Worm (Caenorhabditis elegans) whole organism, L4/young adult: ENCODE results near the gene gcy-19.

Experiments
- W03F9.2 ChIP-seq: fragments of 150-350 bp; optimal IDR thresholded peaks from 2 replicates; lab custom pipeline; 2014; ENCODE audit warnings: missing biosample characterization, missing genetic modification characterization
- dao-5 ChIP-seq: sonication (generic microtip); optimal IDR thresholded peaks from 2 replicates; lab custom pipeline; 2016; ENCODE audit warnings: missing genotype, missing genetic modification characterization, moderate library complexity, missing compliant biosample characterization
- him-1 ChIP-seq: sonication (generic microtip); optimal IDR thresholded peaks from 2 replicates; lab custom pipeline; 2016; ENCODE audit warnings: missing genotype, missing genetic modification reagents, missing genetic modification characterization, missing compliant biosample characterization

The gcy-19 gene

ce11 chrII:3267815-3268214, 8.7 kb upstream of the gcy-19 start:
- TF ChIP-seq dao-5 (tag; lab: Kevin White, UChicago): no peak
- no peak for TF ChIP-seq W03F9.2 (tag; lab: Kevin White, UChicago)
- no peak for TF ChIP-seq him-1 (tag; lab: Kevin White, UChicago)

DNA sequence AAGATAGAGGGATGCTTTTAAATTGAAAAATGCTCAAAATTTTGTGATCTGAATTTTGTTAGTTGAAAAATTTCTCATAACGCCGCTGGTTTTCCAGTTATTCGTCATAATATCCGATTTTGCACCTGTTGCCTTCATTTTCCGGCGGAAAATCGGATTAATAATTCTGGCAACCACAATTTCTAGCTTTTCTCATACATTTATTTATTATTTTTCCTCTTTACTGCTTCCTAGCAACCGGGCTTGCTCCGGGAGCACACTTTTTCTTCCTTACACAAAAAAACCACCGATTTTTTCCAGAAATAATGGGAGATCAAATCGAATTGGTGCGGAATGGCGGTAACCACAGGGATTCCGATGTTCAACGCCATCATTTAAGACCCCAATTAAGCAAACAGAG, 8.2 kb upstream of the gcy-19 start, which contains the start of gene F02E11.7:
Gene F02E11.7, plus strand, starts transcription at position 301 of the 400 bp plus-strand sequence.
- TF ChIP-seq dao-5 (tag; lab: Kevin White, UChicago) (no peak), W03F9.2 (tag; lab: Kevin White, UChicago) (no peak), him-1 (tag; lab: Kevin White, UChicago) (no peak)

ce11 chrII:3264704-3265103, 5.5 kb upstream of the gcy-19 start:
- TF ChIP-seq him-1 (tag; lab: Kevin White, UChicago): no peak
- no peak for TF ChIP-seq W03F9.2 (tag; lab: Kevin White, UChicago)
- no peak for TF ChIP-seq dao-5 (tag; lab: Kevin White, UChicago)

ce11 chrII:3262504-3262903, 3.4 kb upstream of the gcy-19 start, which contains the start of gene F02E11.2:
Gene F02E11.2 (plus strand): TSS chrII:3262804.
- TF ChIP-seq him-1 (tag; lab: Kevin White, UChicago) (no peak), W03F9.2 (tag; lab: Kevin White, UChicago) (no peak), dao-5 (tag; lab: Kevin White, UChicago) (no peak)

DNA sequence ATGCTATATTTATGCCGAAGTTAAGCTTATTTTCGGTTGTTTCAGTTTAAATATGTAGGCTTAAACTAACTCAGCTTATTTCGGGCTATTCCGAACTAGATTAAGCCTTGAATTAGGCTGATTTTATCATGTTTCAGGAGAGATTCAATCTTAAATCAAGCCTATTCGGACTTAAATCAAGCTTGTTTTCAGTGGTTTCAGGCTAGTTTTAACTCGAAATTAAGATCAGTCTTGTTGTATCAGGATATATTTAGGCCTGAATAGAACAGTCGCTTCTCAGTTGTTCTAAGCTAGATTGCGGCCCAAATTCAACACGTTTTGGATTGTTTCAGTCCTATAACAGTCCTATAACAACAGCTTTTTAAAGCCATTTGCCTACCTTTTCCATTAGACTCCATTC, 7.4 kb downstream of the gcy-19 start:
- no peak for TF ChIP-seq W03F9.2 (tag; lab: Kevin White, UChicago)

DNA sequence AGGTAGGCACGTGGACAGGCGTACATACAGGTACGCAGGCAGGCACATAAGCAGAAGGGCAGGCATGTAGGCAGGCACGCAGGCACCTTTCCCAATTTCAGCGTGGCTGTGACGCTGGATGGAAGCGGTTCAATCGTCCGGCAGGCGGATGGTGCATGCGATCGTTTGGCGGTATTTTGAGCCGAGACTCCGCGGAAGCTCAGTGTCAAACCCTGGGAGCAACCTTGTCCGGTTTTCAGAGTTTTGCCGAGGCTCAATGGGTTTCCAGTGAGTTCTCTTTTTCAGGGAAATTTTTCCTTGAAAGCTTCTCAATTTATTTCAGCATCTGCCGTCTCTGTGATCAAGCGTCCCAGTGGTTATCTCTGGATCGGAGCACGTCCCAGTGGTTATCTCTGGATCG, 9.0 kb downstream of the gcy-19 start:
- no peak for TF ChIP-seq him-1 (tag; lab: Kevin White, UChicago)
- no peak for TF ChIP-seq W03F9.2 (tag; lab: Kevin White, UChicago)
- TF ChIP-seq dao-5 (tag; lab: Kevin White, UChicago): no peak

DNA sequence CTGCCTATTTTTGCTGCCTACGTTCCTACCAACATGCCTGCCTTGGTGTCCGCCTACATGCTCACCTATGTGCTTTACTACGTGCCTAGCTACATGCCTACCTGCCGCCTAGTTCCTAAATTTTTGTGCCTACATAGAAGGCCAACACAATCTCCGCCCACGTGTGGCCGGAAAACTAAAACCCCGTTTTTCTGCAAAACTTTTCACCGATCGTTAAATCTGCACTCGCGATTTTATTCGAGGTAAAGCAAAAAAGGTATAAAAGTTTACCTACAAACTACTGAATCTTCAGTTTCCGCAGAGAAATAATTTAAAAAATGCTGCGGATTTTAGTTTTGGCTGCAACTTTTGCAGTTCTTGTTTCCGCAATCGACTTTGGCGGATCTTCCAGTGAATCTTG, 9.7 kb downstream of the gcy-19 start, which contains the start of gene clec-124:
Gene clec-124, plus strand, starts transcription at position 301 of the 400 bp plus-strand sequence.
- TF ChIP-seq W03F9.2 (tag; lab: Kevin White, UChicago): no peak
- no peak for TF ChIP-seq him-1 (tag; lab: Kevin White, UChicago)
- TF ChIP-seq dao-5 (tag; lab: Kevin White, UChicago): no peak

- no peak for TF ChIP-seq dao-5 (tag; lab: Kevin White, UChicago)
- TF ChIP-seq him-1 (tag; lab: Kevin White, UChicago): no peak
- no peak for TF ChIP-seq W03F9.2 (tag; lab: Kevin White, UChicago)
These were observed 11.0 kb downstream of the gcy-19 start, which contains the start of the genes fbxc-50 and C17F4.2 for ce11 chrII:3248043-3248718. Gene fbxc-50 (minus strand): TSS chrII:3248123. Gene C17F4.2 (plus strand): TSS chrII:3248668.

ce11 chrII:3247556-3247955, 11.6 kb downstream of the gcy-19 start:
- TF ChIP-seq dao-5 (tag; lab: Kevin White, UChicago): no peak
- no peak for TF ChIP-seq him-1 (tag; lab: Kevin White, UChicago)
- TF ChIP-seq W03F9.2 (tag; lab: Kevin White, UChicago): no peak

DNA sequence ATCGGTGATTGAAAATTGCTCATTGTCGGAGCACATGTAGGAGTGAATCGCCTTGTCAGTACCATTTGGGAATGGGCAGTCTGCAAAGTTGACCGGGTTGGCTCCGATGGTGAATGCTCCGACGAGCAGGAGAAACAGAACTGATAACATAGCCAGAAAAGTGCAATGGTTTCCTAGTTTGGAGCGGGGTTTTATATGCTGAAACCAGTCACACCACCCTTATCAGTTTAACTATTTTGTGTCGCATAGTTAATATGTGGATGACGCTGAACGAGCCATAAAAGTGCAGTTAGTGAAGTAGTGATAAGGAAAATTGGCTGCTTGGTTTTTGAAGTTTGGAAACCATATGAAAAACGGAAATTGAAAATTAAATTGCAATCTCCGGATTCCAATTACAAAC, 13.3 kb downstream of the gcy-19 start, which contains the start of gene C17F4.7:
Gene C17F4.7, minus strand, starts transcription at position 180 of the 400 bp plus-strand sequence.
- no peak for TF ChIP-seq him-1 (tag; lab: Kevin White, UChicago)
- TF ChIP-seq dao-5 (tag; lab: Kevin White, UChicago): no peak
- no peak for TF ChIP-seq W03F9.2 (tag; lab: Kevin White, UChicago)

- no peak for TF ChIP-seq him-1 (tag; lab: Kevin White, UChicago)
- TF ChIP-seq W03F9.2 (tag; lab: Kevin White, UChicago): no peak
- TF ChIP-seq dao-5 (tag; lab: Kevin White, UChicago): no peak
These were observed 14.4 kb downstream of the gcy-19 start for ce11 chrII:3244758-3245157.

- TF ChIP-seq him-1 (tag; lab: Kevin White, UChicago): no peak
- no peak for TF ChIP-seq W03F9.2 (tag; lab: Kevin White, UChicago)
- TF ChIP-seq dao-5 (tag; lab: Kevin White, UChicago): no peak
These were observed 15.1 kb downstream of the gcy-19 start, which contains the start of gene C17F4.12 for ce11 chrII:3244070-3244469. Gene C17F4.12 (minus strand): TSS chrII:3244170.

- TF ChIP-seq dao-5 (tag; lab: Kevin White, UChicago) (no peak), W03F9.2 (tag; lab: Kevin White, UChicago) (no peak), him-1 (tag; lab: Kevin White, UChicago) (no peak)
These were observed 17.3 kb downstream of the gcy-19 start for ce11 chrII:3241842-3242241.

DNA sequence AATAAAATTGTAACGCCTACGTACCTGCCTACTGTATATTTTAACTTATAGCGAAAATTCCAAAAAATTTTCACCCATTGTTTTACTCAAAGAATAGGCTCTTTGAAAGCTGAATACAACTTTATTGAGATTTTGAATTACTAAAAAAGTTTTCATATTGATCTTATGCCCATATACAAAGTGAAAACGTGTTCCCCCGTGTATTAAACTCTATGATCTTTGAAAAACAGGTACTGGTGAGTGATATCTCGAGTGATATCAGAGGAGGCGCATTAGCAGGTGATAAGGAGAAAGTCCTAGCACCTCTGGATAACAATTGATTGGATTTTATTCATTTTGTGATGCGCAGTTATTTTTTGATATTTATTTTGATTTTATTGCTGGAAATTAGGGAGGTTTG, 18.9 kb downstream of the gcy-19 start, which contains the start of gene C17F4.3:
Gene C17F4.3, plus strand, starts transcription at position 301 of the 400 bp plus-strand sequence.
- TF ChIP-seq dao-5 (tag; lab: Kevin White, UChicago) (no peak), him-1 (tag; lab: Kevin White, UChicago) (no peak), W03F9.2 (tag; lab: Kevin White, UChicago) (no peak)
